Fruit fly (Drosophila melanogaster) whole organism, embryonic: ENCODE measurements around the gene CHOp24.

Source experiments
- CG1024 ChIP-seq: fragments of 200-800 bp; sonication (Bioruptor generic); IDR thresholded peaks from 2 replicates; pipeline ENCODE4 v1.3.6; 2022; ENCODE audit warnings: missing biosample characterization, missing genetic modification characterization
- CG10959 ChIP-seq: fragments of 200-800 bp; sonication (Bioruptor generic); IDR thresholded peaks from 2 replicates; pipeline ENCODE4 v1.3.6; 2022; ENCODE audit warnings: missing biosample characterization, missing genetic modification characterization
- CG11504 ChIP-seq: fragments of 200-800 bp; sonication (Bioruptor generic); optimal IDR thresholded peaks from 3 replicates; lab custom pipeline; 2019; ENCODE audit warnings: missing biosample characterization, mild to moderate bottlenecking, missing genetic modification characterization, moderate library complexity
- CG12299 ChIP-seq: fragments of 200-800 bp; sonication (Bioruptor generic); optimal IDR thresholded peaks from 2 replicates; lab custom pipeline; 2018; ENCODE audit warnings: missing biosample characterization, mild to moderate bottlenecking, missing genetic modification characterization
- CG1233 ChIP-seq: fragments of 200-800 bp; sonication (Bioruptor generic); optimal IDR thresholded peaks from 4 replicates; lab custom pipeline; 2018; ENCODE audit warnings: missing biosample characterization, mild to moderate bottlenecking, missing genetic modification characterization
- CG13123 ChIP-seq: fragments of 200-800 bp; sonication (Bioruptor generic); optimal IDR thresholded peaks from 2 replicates; lab custom pipeline; 2016; ENCODE audit warnings: missing biosample characterization, missing genetic modification characterization
- CG13894 ChIP-seq: fragments of 200-800 bp; sonication (Bioruptor generic); optimal IDR thresholded peaks from 3 replicates; lab custom pipeline; 2018; ENCODE audit warnings: missing biosample characterization, mild to moderate bottlenecking, missing genetic modification characterization, moderate library complexity
- CG16779 ChIP-seq: fragments of 200-800 bp; sonication (Bioruptor generic); IDR thresholded peaks from 2 replicates; pipeline ENCODE4 v1.3.6; 2022; ENCODE audit warnings: missing biosample characterization, missing genetic modification characterization
- CG17359 ChIP-seq: fragments of 200-800 bp; sonication (Bioruptor generic); optimal IDR thresholded peaks from 3 replicates; lab custom pipeline; 2018; ENCODE audit warnings: missing biosample characterization, mild to moderate bottlenecking, missing genetic modification characterization, moderate library complexity
- CG17912 ChIP-seq: fragments of 200-800 bp; sonication (Bioruptor generic); optimal IDR thresholded peaks from 2 replicates; lab custom pipeline; 2018; ENCODE audit warnings: missing biosample characterization, mild to moderate bottlenecking, missing genetic modification characterization
- CG5180 ChIP-seq: fragments of 200-800 bp; sonication (Bioruptor generic); optimal IDR thresholded peaks from 3 replicates; lab custom pipeline; 2017; ENCODE audit warnings: missing biosample characterization, missing genetic modification characterization, mild to moderate bottlenecking, moderate library complexity, missing genetic modification reagents
- CG6272 ChIP-seq: fragments of 200-800 bp; sonication (Bioruptor generic); IDR thresholded peaks from 2 replicates; pipeline ENCODE4 v1.3.6; 2022; ENCODE audit warnings: missing biosample characterization, missing genetic modification characterization
- CG6854 ChIP-seq: fragments of 200-800 bp; sonication (Bioruptor generic); optimal IDR thresholded peaks from 3 replicates; lab custom pipeline; 2017; ENCODE audit warnings: missing biosample characterization, mild to moderate bottlenecking, missing genetic modification characterization
- CG7271 ChIP-seq: fragments of 200-800 bp; sonication (Bioruptor generic); optimal IDR thresholded peaks from 2 replicates; lab custom pipeline; 2018; ENCODE audit warnings: missing biosample characterization, mild to moderate bottlenecking, missing genetic modification characterization, moderate library complexity
- CG7963 ChIP-seq: fragments of 200-800 bp; sonication (Bioruptor generic); IDR thresholded peaks from 3 replicates; pipeline ENCODE4 v1.3.6; 2022; ENCODE audit warnings: missing biosample characterization, missing genetic modification characterization; ENCODE audit not compliant: partially characterized antibody
- CG8388 ChIP-seq: fragments of 200-800 bp; sonication (Bioruptor generic); optimal IDR thresholded peaks from 2 replicates; lab custom pipeline; 2019; ENCODE audit warnings: missing biosample characterization, mild to moderate bottlenecking, missing genetic modification characterization, moderate library complexity
- CG8478 ChIP-seq: fragments of >200 bp; optimal IDR thresholded peaks from 2 replicates; lab custom pipeline; 2018
- CG9727 ChIP-seq: fragments of 200-800 bp; sonication (Bioruptor generic); optimal IDR thresholded peaks from 3 replicates; lab custom pipeline; 2017; ENCODE audit warnings: missing biosample characterization, mild to moderate bottlenecking, missing genetic modification characterization
- Camta ChIP-seq: fragments of 200-800 bp; sonication (Bioruptor generic); optimal IDR thresholded peaks from 2 replicates; lab custom pipeline; 2016; ENCODE audit warnings: missing biosample characterization, missing genetic modification characterization
- D19B ChIP-seq: fragments of 200-800 bp; sonication (Bioruptor generic); optimal IDR thresholded peaks from 2 replicates; lab custom pipeline; 2017; ENCODE audit warnings: missing biosample characterization, mild to moderate bottlenecking, missing genetic modification characterization
- Dp ChIP-seq: fragments of 200-800 bp; sonication (Bioruptor generic); optimal IDR thresholded peaks from 2 replicates; lab custom pipeline; 2018; ENCODE audit warnings: missing biosample characterization, mild to moderate bottlenecking, missing genetic modification characterization, moderate library complexity
- Ets65A ChIP-seq: fragments of 200-800 bp; sonication (Bioruptor generic); peaks from one replicate; lab custom pipeline; 2016; ENCODE audit warnings: missing biosample characterization, missing genetic modification characterization
- Gug ChIP-seq: fragments of 200-800 bp; sonication (Bioruptor generic); IDR thresholded peaks from 4 replicates; pipeline ENCODE4 v1.3.6; 2022; ENCODE audit warnings: missing biosample characterization, missing genetic modification characterization
- H2.0 ChIP-seq: fragments of 200-800 bp; sonication (Bioruptor generic); IDR thresholded peaks from 2 replicates; pipeline ENCODE4 v1.3.6; 2022; ENCODE audit warnings: missing biosample characterization, missing genetic modification characterization
- Hmx ChIP-seq: fragments of 200-800 bp; sonication (Bioruptor generic); optimal IDR thresholded peaks from 2 replicates; lab custom pipeline; 2016; ENCODE audit warnings: missing biosample characterization, missing genetic modification characterization
- Med ChIP-seq: fragments of 200-800 bp; sonication (Bioruptor generic); peaks from one replicate; lab custom pipeline; 2016; ENCODE audit warnings: missing biosample characterization, missing genetic modification characterization, mild to moderate bottlenecking, inconsistent platforms, moderate library complexity
- Mrtf ChIP-seq: fragments of 200-800 bp; sonication (Bioruptor generic); IDR thresholded peaks from 3 replicates; pipeline ENCODE4 v1.3.6; 2022; ENCODE audit warnings: missing biosample characterization, missing genetic modification characterization
- NFAT ChIP-seq: fragments of 200-800 bp; sonication (Bioruptor generic); IDR thresholded peaks from 2 replicates; pipeline ENCODE4 v1.3.6; 2022; ENCODE audit warnings: missing biosample characterization, missing genetic modification characterization
- Optix ChIP-seq: fragments of 200-800 bp; sonication (Bioruptor generic); IDR thresholded peaks from 3 replicates; pipeline ENCODE4 v1.3.6; 2022; ENCODE audit warnings: missing biosample characterization, missing genetic modification characterization
- Sox102F ChIP-seq: fragments of 200-800 bp; sonication (Bioruptor generic); optimal IDR thresholded peaks from 2 replicates; lab custom pipeline; 2018; ENCODE audit warnings: missing biosample characterization, mild to moderate bottlenecking, missing genetic modification characterization, moderate library complexity
- Sry-β ChIP-seq: fragments of 200-800 bp; sonication (Bioruptor generic); optimal IDR thresholded peaks from 2 replicates; lab custom pipeline; 2018; ENCODE audit warnings: missing biosample characterization, mild to moderate bottlenecking, missing genetic modification characterization, moderate library complexity
- Ssrp ChIP-seq: fragments of 200-800 bp; sonication (Bioruptor generic); optimal IDR thresholded peaks from 2 replicates; lab custom pipeline; 2018; ENCODE audit warnings: missing biosample characterization, mild to moderate bottlenecking, missing genetic modification characterization, moderate library complexity
- Usf ChIP-seq: fragments of 200-800 bp; sonication (Bioruptor generic); optimal IDR thresholded peaks from 2 replicates; lab custom pipeline; 2017; ENCODE audit warnings: missing genotype, missing biosample characterization, missing genetic modification characterization
- ase ChIP-seq: fragments of 200-800 bp; sonication (Bioruptor generic); IDR thresholded peaks from 3 replicates; pipeline ENCODE4 v1.3.6; 2022; ENCODE audit warnings: missing biosample characterization, missing genetic modification characterization
- az2 ChIP-seq: fragments of 200-800 bp; sonication (Bioruptor generic); optimal IDR thresholded peaks from 3 replicates; lab custom pipeline; 2016; ENCODE audit warnings: missing biosample characterization, missing genetic modification characterization
- bab2 ChIP-seq: fragments of 200-800 bp; sonication (Bioruptor generic); optimal IDR thresholded peaks from 2 replicates; lab custom pipeline; 2016; ENCODE audit warnings: missing biosample characterization, missing genetic modification characterization
- bigmax ChIP-seq: fragments of 200-800 bp; sonication (Bioruptor generic); optimal IDR thresholded peaks from 2 replicates; lab custom pipeline; 2018; ENCODE audit warnings: missing biosample characterization, mild to moderate bottlenecking, missing genetic modification characterization
- croc ChIP-seq: fragments of 200-800 bp; sonication (Bioruptor generic); conservative IDR thresholded peaks from 3 replicates; pipeline ENCODE4 v1.3.6; 2022; ENCODE audit warnings: missing biosample characterization, missing genetic modification characterization
- esg ChIP-seq: fragments of 200-800 bp; sonication (Bioruptor generic); conservative IDR thresholded peaks from 2 replicates; pipeline ENCODE4 v1.3.6; 2022; ENCODE audit warnings: missing biosample characterization, missing genetic modification characterization
- exex ChIP-seq: fragments of 200-800 bp; sonication (Bioruptor generic); optimal IDR thresholded peaks from 4 replicates; lab custom pipeline; 2018; ENCODE audit warnings: missing biosample characterization, mild to moderate bottlenecking, missing genetic modification characterization, moderate library complexity
- fd64A ChIP-seq: fragments of 200-800 bp; sonication (Bioruptor generic); optimal IDR thresholded peaks from 3 replicates; lab custom pipeline; 2018; ENCODE audit warnings: missing biosample characterization, mild to moderate bottlenecking, missing genetic modification characterization
- fu2 ChIP-seq: fragments of 200-800 bp; sonication (Bioruptor generic); optimal IDR thresholded peaks from 2 replicates; lab custom pipeline; 2016; ENCODE audit warnings: missing biosample characterization, missing genetic modification characterization
- h ChIP-seq: fragments of >200 bp; optimal IDR thresholded peaks from 2 replicates; lab custom pipeline; 2017
- lmd ChIP-seq: fragments of 200-800 bp; sonication (Bioruptor generic); IDR thresholded peaks from 2 replicates; pipeline ENCODE4 v1.3.6; 2022; ENCODE audit warnings: missing biosample characterization, missing genetic modification characterization
- pb ChIP-seq: fragments of 200-800 bp; sonication (Bioruptor generic); optimal IDR thresholded peaks from 3 replicates; lab custom pipeline; 2016; ENCODE audit warnings: missing biosample characterization, missing genetic modification characterization
- pita ChIP-seq: fragments of 200-800 bp; sonication (Bioruptor generic); optimal IDR thresholded peaks from 2 replicates; lab custom pipeline; 2017; ENCODE audit warnings: missing biosample characterization, mild to moderate bottlenecking, missing genetic modification characterization
- sd ChIP-seq: fragments of 200-800 bp; sonication (Bioruptor generic); optimal IDR thresholded peaks from 3 replicates; lab custom pipeline; 2018; ENCODE audit warnings: missing biosample characterization, mild to moderate bottlenecking, missing genetic modification characterization, moderate library complexity
- sna ChIP-seq: fragments of 200-800 bp; sonication (Bioruptor generic); IDR thresholded peaks from 2 replicates; pipeline ENCODE4 v1.3.6; 2022; ENCODE audit warnings: missing biosample characterization, missing genetic modification characterization; ENCODE audit not compliant: partially characterized antibody
- sug ChIP-seq: fragments of 200-800 bp; optimal IDR thresholded peaks from 2 replicates; lab custom pipeline; 2019; ENCODE audit warnings: missing biosample characterization, mild to moderate bottlenecking, missing genetic modification characterization, moderate library complexity
- vnd ChIP-seq: fragments of 200-800 bp; sonication (Bioruptor generic); IDR thresholded peaks from 3 replicates; pipeline ENCODE4 v1.3.6; 2022; ENCODE audit warnings: missing biosample characterization, missing genetic modification characterization; ENCODE audit not compliant: partially characterized antibody

Gene CHOp24

dm6 chrX:4505318-4505717 is 35.4 kb upstream of the CHOp24 start (continued):
- peak; percentile 4 for TF ChIP-seq az2 (GFP tag; lab: Kevin White, UChicago)
- no peak for TF ChIP-seq CG12299 (tag; lab: Kevin White, UChicago)
- no peak for TF ChIP-seq Dp (GFP tag; lab: Kevin White, UChicago)
- no peak for TF ChIP-seq CG13123
- TF ChIP-seq Sry-β (GFP tag; lab: Kevin White, UChicago) = no peak
- TF ChIP-seq Ets65A (GFP tag; lab: Kevin White, UChicago) = peak; percentile 9
- TF ChIP-seq sug (tag; lab: Kevin White, UChicago) = no peak
- TF ChIP-seq H2.0 (GFP tag; lab: Robert Waterston, UW) = no peak
- TF ChIP-seq bigmax = no peak
- TF ChIP-seq CG16779 (GFP tag; lab: Robert Waterston, UW) = no peak
- no peak for TF ChIP-seq Camta (GFP tag; lab: Kevin White, UChicago)
- TF ChIP-seq CG1233 (GFP tag; lab: Kevin White, UChicago) = peak; percentile 24
- TF ChIP-seq pb (GFP tag; lab: Kevin White, UChicago) = no peak
- peak; percentile 46 for TF ChIP-seq CG11504 (tag; lab: Kevin White, UChicago)
- peak; percentile 6 for TF ChIP-seq CG17359 (tag; lab: Kevin White, UChicago)
- no peak for TF ChIP-seq fd64A (GFP tag; lab: Kevin White, UChicago)
- no peak for TF ChIP-seq ase (GFP tag; lab: Robert Waterston, UW)
- TF ChIP-seq Hmx (GFP tag; lab: Kevin White, UChicago) = no peak
- TF ChIP-seq CG7963 (GFP tag; lab: Robert Waterston, UW) = no peak
- peak; percentile 13 for TF ChIP-seq Ssrp
- no peak for TF ChIP-seq CG13894 (tag; lab: Kevin White, UChicago)
- TF ChIP-seq bab2 = no peak
- TF ChIP-seq exex (tag; lab: Kevin White, UChicago) = no peak
- no peak for TF ChIP-seq CG10959 (GFP tag; lab: Robert Waterston, UW)
- no peak for TF ChIP-seq NFAT
- no peak for TF ChIP-seq Optix (GFP tag; lab: Robert Waterston, UW)
- TF ChIP-seq CG8388 (GFP tag; lab: Kevin White, UChicago) = peak; percentile 37
- TF ChIP-seq esg (GFP tag; lab: Robert Waterston, UW) = no peak
- no peak for TF ChIP-seq CG17912 (GFP tag; lab: Kevin White, UChicago)
- no peak for TF ChIP-seq sna (GFP tag; lab: Robert Waterston, UW)
- TF ChIP-seq pita = no peak
- TF ChIP-seq h (lab: Kevin White, UChicago) = no peak
- no peak for TF ChIP-seq CG6272 (GFP tag; lab: Robert Waterston, UW)
- TF ChIP-seq vnd (GFP tag; lab: Robert Waterston, UW) = no peak
- TF ChIP-seq CG5180 (GFP tag; lab: Kevin White, UChicago) = no peak
- TF ChIP-seq CG8478 (lab: Kevin White, UChicago) = no peak
- TF ChIP-seq Med = peak; percentile 72
- TF ChIP-seq D19B (GFP tag; lab: Kevin White, UChicago) = no peak
- TF ChIP-seq fu2 (GFP tag; lab: Kevin White, UChicago) = no peak
- no peak for TF ChIP-seq sd
- peak; percentile 17; the same call in 1 of the 2 replicates for TF ChIP-seq lmd
- TF ChIP-seq croc = no peak
- TF ChIP-seq CG9727 (GFP tag; lab: Kevin White, UChicago) = peak; percentile 60
- TF ChIP-seq Usf (GFP tag; lab: Kevin White, UChicago) = no peak
- no peak for TF ChIP-seq Gug (GFP tag; lab: Robert Waterston, UW)
- TF ChIP-seq CG7271 (tag; lab: Kevin White, UChicago) = no peak
- no peak for TF ChIP-seq Mrtf (GFP tag; lab: Robert Waterston, UW)
- no peak for TF ChIP-seq CG1024 (GFP tag; lab: Robert Waterston, UW)
- TF ChIP-seq Sox102F (GFP tag; lab: Kevin White, UChicago) = peak; percentile 27
- TF ChIP-seq CG6854 (GFP tag; lab: Kevin White, UChicago) = no peak
- TF ChIP-seq, all 482 proteins: peak for 73
